Fruit fly (Drosophila melanogaster): Measurements from ENCODE around the gene Nmdar1.

- TF ChIP-seq Snoo (tag; optimal IDR thresholded peaks at IDR 0.05) (no peak), CG8301 (tag; optimal IDR thresholded peaks at IDR 0.05) (no peak), rn (GFP tag; IDR thresholded peaks at IDR 0.05) (no peak), Ets98B (GFP tag; IDR thresholded peaks at IDR 0.05) (no peak), D1 (tag; optimal IDR thresholded peaks at IDR 0.05) (no peak), fd96Ca (GFP tag; IDR thresholded peaks at IDR 0.05) (no peak)
Observed at dm6 chr3R:5550452-5550851, 27.3 kb upstream of the Nmdar1 start.

Data from whole organism, pupa.